Worm (Caenorhabditis elegans): ENCODE measurements around the gene col-143.

ce11 chrV:6806340-6806739 lies 29.1 kb upstream of the col-143 start, which contains the start of gene dmsr-12:
- TF ChIP-seq ztf-11 (tag; optimal IDR thresholded peaks at IDR 0.05) (no peak), nhr-76 (tag; optimal IDR thresholded peaks at IDR 0.05) (no peak), mls-2 (tag; optimal IDR thresholded peaks at IDR 0.05) (no peak), flh-1 (GFP tag; optimal IDR thresholded peaks at IDR 0.05) (no peak), pha-4 (tag; optimal IDR thresholded peaks at IDR 0.05) (no peak)
